Worm (Caenorhabditis elegans): ENCODE measurements around the gene nhr-175.

ce11 chrV:13850170-13850569, 16.3 kb upstream of the nhr-175 start, which contains the start of gene hpx-2:
- TF ChIP-seq unc-39 (tag; optimal IDR thresholded peaks at IDR 0.05) (no peak), pha-4 (tag; optimal IDR thresholded peaks at IDR 0.05) (no peak)

Data from whole organism, mixed stage, embryonic.